Fruit fly (Drosophila melanogaster) whole organism, adult: ENCODE data around the gene CG13609.

Source experiments
- CG11617 ChIP-seq: fragments of 200-800 bp; sonication (Bioruptor generic); optimal IDR thresholded peaks from 2 replicates; lab custom pipeline; 2017; ENCODE audit warnings: mild to moderate bottlenecking, missing biosample characterization, missing genetic modification reagents, missing genetic modification characterization
- CG12768 ChIP-seq: fragments of 200-800 bp; sonication (Bioruptor generic); optimal IDR thresholded peaks from 2 replicates; lab custom pipeline; 2017; ENCODE audit warnings: missing biosample characterization, missing genetic modification characterization, mild to moderate bottlenecking, moderate library complexity, missing genetic modification reagents
- CG14711 ChIP-seq: fragments of 200-800 bp; sonication (Bioruptor generic); optimal IDR thresholded peaks from 2 replicates; lab custom pipeline; 2018; ENCODE audit warnings: missing biosample characterization, mild to moderate bottlenecking, missing genetic modification characterization, moderate library complexity
- CG1620 ChIP-seq: fragments of 200-800 bp; sonication (Bioruptor generic); optimal IDR thresholded peaks from 2 replicates; lab custom pipeline; 2016; ENCODE audit warnings: missing biosample characterization, missing genetic modification characterization
- CG33017 ChIP-seq: fragments of 200-800 bp; sonication (Bioruptor generic); optimal IDR thresholded peaks from 2 replicates; lab custom pipeline; 2018; ENCODE audit warnings: missing biosample characterization, mild to moderate bottlenecking, missing genetic modification characterization, moderate library complexity
- CG5204 ChIP-seq: fragments of 200-800 bp; sonication (Bioruptor generic); optimal IDR thresholded peaks from 2 replicates; lab custom pipeline; 2016; ENCODE audit warnings: missing biosample characterization, missing genetic modification characterization
- CG7045 ChIP-seq: fragments of 200-800 bp; sonication (Bioruptor generic); optimal IDR thresholded peaks from 2 replicates; lab custom pipeline; 2017; ENCODE audit warnings: missing biosample characterization, mild to moderate bottlenecking, missing genetic modification characterization
- CG7101 ChIP-seq: fragments of 200-800 bp; sonication (Bioruptor generic); optimal IDR thresholded peaks from 2 replicates; lab custom pipeline; 2018; ENCODE audit warnings: missing biosample characterization, mild to moderate bottlenecking, missing genetic modification characterization, moderate library complexity
- Clk ChIP-seq: fragments of 200-800 bp; sonication (Bioruptor generic); optimal IDR thresholded peaks from 2 replicates; lab custom pipeline; 2017; ENCODE audit warnings: missing biosample characterization, missing genetic modification characterization
- Crg-1 ChIP-seq: fragments of 200-800 bp; sonication (Bioruptor generic); optimal IDR thresholded peaks from 2 replicates; lab custom pipeline; 2016; ENCODE audit warnings: missing biosample characterization, missing genetic modification characterization
- Hr96 ChIP-seq: fragments of 200-800 bp; sonication (Bioruptor generic); optimal IDR thresholded peaks from 2 replicates; lab custom pipeline; 2016; ENCODE audit warnings: missing biosample characterization, missing genetic modification characterization
- Mnt ChIP-seq: fragments of 200-800 bp; sonication (Bioruptor generic); optimal IDR thresholded peaks from 2 replicates; lab custom pipeline; 2016; ENCODE audit warnings: missing biosample characterization, mild to moderate bottlenecking, missing genetic modification characterization
- bab1 ChIP-seq: fragments of 200-800 bp; sonication (Bioruptor generic); optimal IDR thresholded peaks from 3 replicates; lab custom pipeline; 2019; ENCODE audit warnings: missing biosample characterization, mild to moderate bottlenecking, missing genetic modification characterization, moderate library complexity
- cic ChIP-seq: fragments of 200-800 bp; sonication (Bioruptor generic); optimal IDR thresholded peaks from 2 replicates; lab custom pipeline; 2017; ENCODE audit warnings: missing biosample characterization, mild to moderate bottlenecking, missing genetic modification characterization, moderate library complexity
- cnc ChIP-seq, 2 experiments: fragments of >200 bp; optimal IDR thresholded peaks; 2 replicates each; lab custom pipeline; 2017
- kay ChIP-seq: fragments of 200-800 bp; sonication (Bioruptor generic); peaks from one replicate; lab custom pipeline; 2016; ENCODE audit warnings: missing biosample characterization, missing genetic modification characterization, borderline replicate concordance
- ovo ChIP-seq: fragments of 200-800 bp; sonication (Bioruptor generic); optimal IDR thresholded peaks from 2 replicates; lab custom pipeline; 2016; ENCODE audit warnings: missing biosample characterization, missing genetic modification characterization
- pad ChIP-seq: fragments of 200-800 bp; sonication (Bioruptor generic); optimal IDR thresholded peaks from 3 replicates; lab custom pipeline; 2017; ENCODE audit warnings: missing biosample characterization, missing genetic modification characterization, mild to moderate bottlenecking, moderate library complexity, missing genetic modification reagents
- tj ChIP-seq: fragments of 200-800 bp; sonication (Bioruptor generic); optimal IDR thresholded peaks from 3 replicates; lab custom pipeline; 2017; ENCODE audit warnings: missing biosample characterization, mild to moderate bottlenecking, missing genetic modification characterization, moderate library complexity
- toe ChIP-seq: fragments of 200-800 bp; sonication (Bioruptor generic); optimal IDR thresholded peaks from 2 replicates; lab custom pipeline; 2016; ENCODE audit warnings: missing biosample characterization, missing genetic modification characterization

CG13609 gene

DNA sequence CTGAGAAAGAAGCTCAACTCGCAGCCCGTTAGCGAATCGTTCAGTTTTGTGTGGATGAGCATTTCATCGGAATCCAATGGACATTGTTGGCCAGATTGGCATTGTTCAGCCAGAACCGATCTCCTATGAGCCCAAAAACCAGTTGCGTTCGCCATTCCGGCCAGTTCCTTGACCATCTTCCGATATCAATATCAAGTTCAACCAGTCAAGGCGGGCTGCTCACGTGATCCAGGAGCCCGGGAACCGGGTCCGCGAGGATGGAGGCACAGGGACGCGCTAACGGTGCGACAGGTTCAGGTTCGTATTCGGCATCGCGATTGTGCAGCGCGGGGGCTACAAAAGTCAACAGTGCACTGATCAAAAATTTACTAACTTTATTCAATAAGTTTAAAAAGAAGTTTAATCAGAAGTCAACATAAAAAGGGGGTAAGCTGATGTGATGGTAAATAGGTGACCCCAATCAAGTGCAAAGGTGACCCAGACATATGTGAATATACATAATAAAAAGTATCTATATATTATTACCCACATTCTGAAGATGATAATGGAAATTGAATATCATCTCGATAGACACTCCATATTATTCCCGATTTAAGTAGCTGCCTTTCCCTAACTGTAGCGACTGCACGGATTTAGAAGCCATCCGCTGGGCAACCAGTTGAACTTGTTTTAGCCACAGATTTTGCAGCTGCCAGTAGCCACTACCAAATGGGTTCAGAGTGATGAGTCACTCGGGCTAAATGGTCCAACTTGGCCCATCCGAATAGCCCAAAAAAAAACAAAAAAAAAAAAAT, 40.2 kb downstream of the CG13609 start:
- TF ChIP-seq CG14711: no peak
- peak; percentile 18 for TF ChIP-seq tj (GFP tag; lab: Kevin White, UChicago)

DNA sequence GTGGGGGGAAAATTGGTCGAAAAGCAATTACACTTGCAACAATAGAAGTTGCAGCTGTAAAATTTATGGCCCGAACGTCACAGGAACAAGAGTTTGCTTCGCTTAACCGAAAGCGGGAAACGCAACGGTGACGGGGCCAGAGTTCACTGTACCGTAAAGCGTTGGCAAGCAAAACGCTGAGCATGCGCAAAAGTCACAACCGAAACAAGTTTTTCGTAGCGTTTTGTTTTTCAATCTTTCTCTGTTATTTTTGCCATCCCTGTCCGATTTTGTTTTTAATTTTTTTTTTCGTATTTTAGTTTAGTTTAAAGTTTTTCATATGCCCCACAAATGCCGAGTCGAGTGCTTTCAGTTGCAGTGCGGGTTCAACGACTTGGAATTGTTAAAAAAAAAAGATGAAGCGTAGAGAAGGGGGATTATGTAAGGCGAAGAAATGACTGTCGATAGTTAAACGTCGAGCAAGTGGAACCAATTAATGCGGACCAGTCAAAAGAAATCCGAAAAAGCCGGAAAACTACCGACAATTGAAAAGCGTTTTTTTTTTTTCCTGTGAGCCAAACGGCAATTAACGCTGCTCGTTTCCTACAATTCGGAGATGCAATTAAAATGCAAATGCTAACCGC, 40.9 kb downstream of the CG13609 start:
- TF ChIP-seq bab1 (GFP tag; lab: Kevin White, UChicago) (no peak), tj (GFP tag; lab: Kevin White, UChicago) (peak; percentile 94)

DNA sequence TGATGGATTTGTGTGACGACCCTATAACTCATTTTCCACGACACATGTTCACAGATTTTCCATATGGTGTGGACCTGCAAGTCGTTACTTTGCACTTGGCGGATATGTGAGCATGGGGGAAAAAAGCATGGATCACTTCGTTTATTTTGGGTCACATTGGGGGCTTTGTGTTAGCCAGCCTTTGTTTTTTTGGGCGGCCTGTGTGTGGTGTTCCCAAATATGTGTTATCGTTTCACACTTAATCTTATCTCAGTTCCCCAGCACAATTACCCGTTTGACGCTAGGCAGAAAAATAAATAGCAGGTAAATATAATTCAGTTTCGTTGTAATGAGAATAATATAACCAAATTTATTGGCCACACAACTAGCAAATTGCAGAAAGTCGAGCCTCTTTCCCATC, 41.5 kb downstream of the CG13609 start:
- TF ChIP-seq kay (GFP tag; lab: Kevin White, UChicago) (no peak), CG1620 (no peak), CG33017 (no peak), Hr96 (no peak), Clk (no peak), pad (GFP tag; lab: Kevin White, UChicago) (no peak), CG7101 (tag; lab: Kevin White, UChicago) (no peak), CG12768 (no peak), CG7045 (GFP tag; lab: Kevin White, UChicago) (no peak), Mnt (GFP tag; lab: Kevin White, UChicago) (no peak), CG5204 (GFP tag; lab: Kevin White, UChicago) (no peak)

DNA sequence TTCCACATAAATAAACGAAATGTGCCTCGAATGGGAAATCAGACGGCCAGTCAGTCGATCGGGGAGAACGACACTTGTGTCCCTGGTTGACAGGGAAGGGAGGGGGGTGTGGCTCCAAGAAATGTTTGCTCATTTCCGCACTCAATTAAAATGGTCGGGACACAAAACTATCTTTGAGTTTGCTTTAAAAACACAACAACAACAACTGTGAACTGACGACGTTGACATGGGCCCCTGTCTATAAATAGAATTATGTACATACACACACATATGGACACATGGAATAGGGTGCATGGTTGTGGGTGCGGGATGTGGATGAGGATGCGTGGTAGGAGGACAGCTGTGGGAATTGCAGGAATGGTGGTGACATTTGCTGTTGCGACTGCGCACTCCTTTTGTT, 43.2 kb downstream of the CG13609 start:
- TF ChIP-seq pad (GFP tag; lab: Kevin White, UChicago) (no peak), Hr96 (no peak), CG12768 (no peak), CG7045 (GFP tag; lab: Kevin White, UChicago) (no peak), toe (GFP tag; lab: Kevin White, UChicago) (no peak), cic (GFP tag; lab: Kevin White, UChicago) (no peak), CG11617 (GFP tag; lab: Kevin White, UChicago) (no peak), Crg-1 (GFP tag; lab: Kevin White, UChicago) (no peak), cnc (optimal IDR thresholded peaks at IDR 0.05; lab: Kevin White, UChicago) (no peak)

DNA sequence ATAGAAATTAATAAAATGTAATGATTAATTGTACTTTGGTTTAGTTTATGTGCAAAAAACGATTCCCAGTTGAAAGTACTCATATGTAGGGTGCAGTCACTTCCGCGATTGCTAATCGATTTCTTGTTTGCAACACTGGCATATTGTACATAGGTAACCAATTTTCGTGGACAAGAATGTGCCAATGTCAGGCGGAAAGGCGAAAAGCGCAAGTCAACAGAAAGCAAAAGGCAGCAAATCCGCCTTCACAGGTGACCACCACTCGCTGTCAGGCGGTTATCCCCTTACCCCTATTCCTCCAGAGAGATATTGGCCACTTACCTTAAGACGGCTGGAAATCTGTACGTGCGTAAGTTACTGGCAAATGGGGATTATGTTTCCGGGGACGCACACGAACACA, 43.8 kb downstream of the CG13609 start:
- TF ChIP-seq pad (GFP tag; lab: Kevin White, UChicago): no peak
- peak; percentile 96 for TF ChIP-seq tj (GFP tag; lab: Kevin White, UChicago)
- TF ChIP-seq CG7045 (GFP tag; lab: Kevin White, UChicago): no peak
- no peak for TF ChIP-seq ovo (GFP tag; lab: Kevin White, UChicago)
- no peak for TF ChIP-seq bab1 (GFP tag; lab: Kevin White, UChicago)
- no peak for TF ChIP-seq CG7101 (tag; lab: Kevin White, UChicago)

DNA sequence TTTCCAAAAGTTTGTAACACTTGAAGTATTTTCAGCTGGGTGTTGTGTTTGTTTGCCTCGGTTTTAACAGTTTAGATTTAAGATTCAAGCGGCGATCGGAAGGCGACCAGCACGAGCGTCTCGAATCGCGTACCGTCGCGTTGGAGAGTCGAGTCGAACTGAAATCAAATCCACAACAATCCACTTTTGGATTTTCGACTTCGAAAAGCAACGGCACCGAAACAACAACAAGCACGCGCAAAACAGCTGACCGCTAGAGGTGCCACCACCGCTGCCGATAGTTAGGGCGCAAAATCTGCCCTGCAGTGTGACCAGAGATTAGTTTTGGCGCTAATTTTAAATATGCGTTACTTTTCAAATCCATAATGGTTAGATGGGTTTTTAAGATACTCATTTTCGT, 44.2 kb downstream of the CG13609 start, which contains the start of gene jar:
jar (minus strand) TSS at position 163 of the 400 bp plus-strand sequence.
- peak; percentile 52 for TF ChIP-seq cic (GFP tag; lab: Kevin White, UChicago)
- no peak for TF ChIP-seq Crg-1 (GFP tag; lab: Kevin White, UChicago)
- TF ChIP-seq kay (GFP tag; lab: Kevin White, UChicago): no peak
- peak; percentile 43 for TF ChIP-seq CG7101 (tag; lab: Kevin White, UChicago)
- TF ChIP-seq bab1 (GFP tag; lab: Kevin White, UChicago): peak; percentile 74
- TF ChIP-seq Hr96: no peak
- peak; percentile 13 for TF ChIP-seq CG7045 (GFP tag; lab: Kevin White, UChicago)
- TF ChIP-seq cnc (optimal IDR thresholded peaks at IDR 0.05; lab: Kevin White, UChicago): no peak
- peak; percentile 14 for TF ChIP-seq CG1620
- peak; percentile 24 for TF ChIP-seq CG12768
- TF ChIP-seq CG33017: peak; percentile 17
- TF ChIP-seq Mnt (GFP tag; lab: Kevin White, UChicago): peak; percentile 71
- peak; percentile 23 for TF ChIP-seq pad (GFP tag; lab: Kevin White, UChicago)
- TF ChIP-seq CG14711: peak; percentile 77
- no peak for TF ChIP-seq tj (GFP tag; lab: Kevin White, UChicago)
- no peak for TF ChIP-seq CG5204 (GFP tag; lab: Kevin White, UChicago)
- TF ChIP-seq CG11617 (GFP tag; lab: Kevin White, UChicago): peak; percentile 16
- TF ChIP-seq ovo (GFP tag; lab: Kevin White, UChicago): peak; percentile 95

DNA sequence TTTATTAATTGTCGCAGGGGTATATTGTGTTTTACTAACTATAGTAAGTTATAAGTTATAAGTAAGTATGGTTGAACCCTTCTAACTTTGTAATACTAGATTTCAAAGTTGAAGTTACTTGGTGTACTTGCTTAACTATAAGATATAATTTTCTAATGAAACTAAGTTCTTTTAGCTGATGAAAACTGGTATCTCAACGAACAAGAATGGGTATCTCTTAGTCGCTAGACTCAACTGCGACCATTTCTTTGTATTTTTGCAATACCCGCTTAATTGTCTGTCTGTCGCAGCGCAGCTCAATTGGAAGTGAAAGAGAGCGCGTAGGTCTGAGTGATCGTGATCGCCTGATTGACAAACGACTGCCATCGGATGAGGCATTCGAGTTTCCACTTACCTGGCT, 45.4 kb downstream of the CG13609 start:
- TF ChIP-seq tj (GFP tag; lab: Kevin White, UChicago): peak; percentile 64
- no peak for TF ChIP-seq kay (GFP tag; lab: Kevin White, UChicago)
- TF ChIP-seq bab1 (GFP tag; lab: Kevin White, UChicago): peak; percentile 16
